Fruit fly (Drosophila melanogaster) whole organism, wandering third instar larva: ENCODE data around the gene Pif1B.

Source experiments
- Jra ChIP-seq: sonication (Bioruptor generic); optimal IDR thresholded peaks from 2 replicates; lab custom pipeline; 2016; ENCODE audit warnings: missing biosample characterization, missing genetic modification characterization
- N ChIP-seq: fragments of >200 bp; optimal IDR thresholded peaks from 2 replicates; lab custom pipeline; 2018; ENCODE audit warnings: missing biosample characterization, missing external identifiers, missing genetic modification characterization
- dmrt93B ChIP-seq: fragments of 200-800 bp; sonication (Bioruptor generic); optimal IDR thresholded peaks from 2 replicates; lab custom pipeline; 2018; ENCODE audit warnings: missing biosample characterization, mild to moderate bottlenecking, missing genetic modification characterization
- ey ChIP-seq: fragments of 200-800 bp; sonication (Bioruptor generic); optimal IDR thresholded peaks from 2 replicates; lab custom pipeline; 2016; ENCODE audit warnings: missing biosample characterization, missing genetic modification characterization
- jim ChIP-seq: fragments of 175-275, 200-325 bp; sonication (Bioruptor generic); optimal IDR thresholded peaks from 2 replicates; lab custom pipeline; 2016; ENCODE audit warnings: missing biosample characterization, mild to moderate bottlenecking, missing genetic modification characterization

- TF ChIP-seq Jra (GFP tag; lab: Kevin White, UChicago) (no peak), jim (no peak), N (GFP tag; lab: Kevin White, UChicago) (no peak), dmrt93B (GFP tag; lab: Kevin White, UChicago) (no peak), ey (no peak)
These were observed 59.0 kb downstream of the Pif1B start for dm6 chr3R:8741941-8742340.
